Worm (Caenorhabditis elegans): ENCODE data around the gene lact-4.
A peak's percentile ranks its signal among the peaks of the same experiment; 100 is the strongest.

Gene lact-4

DNA sequence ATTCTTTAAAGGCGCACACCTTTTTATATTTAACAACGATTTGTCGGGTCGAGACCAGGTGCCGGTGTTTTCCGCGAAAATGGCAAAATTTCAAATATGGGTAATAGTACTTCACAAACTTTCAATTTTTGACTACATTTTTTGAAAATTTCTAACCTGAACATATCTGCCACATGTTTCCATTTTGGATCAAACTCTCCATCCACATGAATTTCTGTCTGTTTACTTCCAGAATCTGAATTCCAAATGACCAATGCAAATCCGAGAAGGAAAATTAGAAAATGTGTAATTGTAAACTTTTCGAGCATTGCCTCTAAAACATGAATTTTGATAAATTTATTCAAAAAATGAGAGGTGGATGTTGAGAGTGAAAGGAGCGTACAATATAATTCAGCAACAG, at the start of gene lact-4:
Gene lact-4 (minus strand): TSS at position 313 of the 400 bp plus-strand sequence.
- TF ChIP-seq elt-2 (tag; optimal IDR thresholded peaks at IDR 0.05) (no peak), nfya-1 (tag; optimal IDR thresholded peaks at IDR 0.05; ENCODE audit: insufficient read depth) (no peak), elt-3 (tag; optimal IDR thresholded peaks at IDR 0.05) (no peak), nhr-67 (tag; optimal IDR thresholded peaks at IDR 0.05) (no peak), lsy-12 (tag; optimal IDR thresholded peaks at IDR 0.05) (no peak), ztf-11 (tag; optimal IDR thresholded peaks at IDR 0.05) (no peak), snpc-4 (tag; optimal IDR thresholded peaks at IDR 0.05) (no peak), jun-1 (tag; optimal IDR thresholded peaks at IDR 0.05) (no peak), nhr-23 (tag; optimal IDR thresholded peaks at IDR 0.05) (no peak), lin-39 (tag; optimal IDR thresholded peaks at IDR 0.05) (no peak), fkh-10 (GFP tag; optimal IDR thresholded peaks at IDR 0.05) (no peak), pha-4 (tag; optimal IDR thresholded peaks at IDR 0.05) (no peak), ceh-9 (tag; optimal IDR thresholded peaks at IDR 0.05) (no peak), fkh-2 (tag; optimal IDR thresholded peaks at IDR 0.05) (no peak), ztf-4 (tag; optimal IDR thresholded peaks at IDR 0.05) (no peak), nhr-43 (tag; optimal IDR thresholded peaks at IDR 0.05; ENCODE audit: poor library complexity, severe bottlenecking) (no peak), nhr-76 (tag; optimal IDR thresholded peaks at IDR 0.05) (no peak), nhr-28 (tag; optimal IDR thresholded peaks at IDR 0.05) (no peak), unc-62 (GFP tag; optimal IDR thresholded peaks at IDR 0.05) (no peak)

ce11 chrII:8529176-8529698, 49.0 kb upstream of the lact-4 start:
- TF ChIP-seq nhr-25 (tag; optimal IDR thresholded peaks at IDR 0.05) (peak; percentile 50), fkh-2 (tag; optimal IDR thresholded peaks at IDR 0.05) (no peak), nhr-23 (tag; optimal IDR thresholded peaks at IDR 0.05) (peak; percentile 11)

DNA sequence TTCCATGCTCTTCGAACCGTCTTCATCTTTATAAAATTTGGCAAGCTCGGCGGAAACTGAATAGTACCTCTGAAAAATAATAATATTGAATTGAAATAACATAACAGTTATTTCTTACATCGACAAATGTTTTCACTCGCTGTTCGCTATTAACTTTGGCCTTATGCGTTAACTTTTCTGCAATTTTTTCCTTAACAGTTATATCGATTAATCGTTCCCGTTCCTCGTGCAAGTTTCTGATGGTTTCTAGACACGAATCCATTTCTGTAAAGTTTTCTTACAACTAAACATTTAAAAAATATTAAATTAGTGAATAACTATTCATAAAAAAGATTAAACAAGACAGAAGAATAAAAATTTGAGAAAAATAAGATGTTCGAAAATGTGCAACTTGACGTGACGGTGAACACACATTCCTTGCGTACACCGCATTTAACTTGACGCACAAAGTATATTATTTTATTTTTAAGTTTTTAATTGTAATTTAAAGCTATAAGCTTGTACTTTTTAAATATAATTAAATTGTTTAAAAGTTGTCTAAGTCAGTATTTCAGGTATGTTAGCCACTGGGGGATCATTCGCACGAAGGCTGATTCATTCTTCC, 45.0 kb upstream of the lact-4 start, which contains the start of the genes prp-9 and mrps-18B:
Gene prp-9 (minus strand): TSS at position 264 of the 604 bp plus-strand sequence.
Gene mrps-18B (plus strand): TSS at position 549 of the 604 bp plus-strand sequence.
- TF ChIP-seq elt-3 (tag; optimal IDR thresholded peaks at IDR 0.05) (no peak), hmg-11 (tag; optimal IDR thresholded peaks at IDR 0.05) (peak; percentile 1), snpc-4 (tag; optimal IDR thresholded peaks at IDR 0.05) (peak; percentile 71), lin-15B (tag; optimal IDR thresholded peaks at IDR 0.05) (peak; percentile 33), nhr-23 (tag; optimal IDR thresholded peaks at IDR 0.05) (peak; percentile 67), lsy-12 (tag; optimal IDR thresholded peaks at IDR 0.05) (no peak), elt-2 (tag; optimal IDR thresholded peaks at IDR 0.05) (peak; percentile 13), pha-4 (tag; optimal IDR thresholded peaks at IDR 0.05) (peak; percentile 71)

DNA sequence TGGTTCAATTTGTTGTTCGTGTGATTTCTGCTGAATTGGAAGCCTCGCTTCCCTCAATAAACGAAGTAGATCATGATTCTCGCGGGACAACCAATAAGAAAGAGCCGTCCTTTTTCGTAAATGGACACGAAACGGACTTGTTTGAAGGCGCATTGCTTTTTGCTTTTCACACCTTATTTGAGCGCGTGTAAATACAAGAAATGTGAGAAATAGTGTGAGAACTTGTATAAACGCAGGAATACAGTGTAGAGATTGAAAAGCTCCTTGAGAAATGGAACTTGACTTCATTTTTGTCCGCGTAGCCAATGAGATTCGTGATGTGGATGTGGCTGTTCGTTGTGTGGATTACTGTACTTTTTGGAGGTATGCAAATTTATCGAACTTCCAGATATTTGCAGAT, 40.3 kb upstream of the lact-4 start, which contains the start of gene cht-2:
Gene cht-2 (plus strand): TSS at position 301 of the 400 bp plus-strand sequence.
- TF ChIP-seq nhr-11 (tag; optimal IDR thresholded peaks at IDR 0.05), result no peak
- TF ChIP-seq nhr-25 (tag; optimal IDR thresholded peaks at IDR 0.05), result no peak
- TF ChIP-seq egl-5 (tag; optimal IDR thresholded peaks at IDR 0.05), result no peak
- TF ChIP-seq mml-1 (tag; optimal IDR thresholded peaks at IDR 0.05), result no peak
- TF ChIP-seq pha-4 (tag; optimal IDR thresholded peaks at IDR 0.05), result no peak
- TF ChIP-seq nhr-43 (tag; optimal IDR thresholded peaks at IDR 0.05; ENCODE audit: poor library complexity, severe bottlenecking), result no peak
- TF ChIP-seq pqm-1 (tag; optimal IDR thresholded peaks at IDR 0.05), result no peak
- no peak for TF ChIP-seq ceh-9 (tag; optimal IDR thresholded peaks at IDR 0.05)
- no peak for TF ChIP-seq snpc-4 (tag; optimal IDR thresholded peaks at IDR 0.05)
- no peak for TF ChIP-seq nhr-77 (tag; optimal IDR thresholded peaks at IDR 0.05)
- no peak for TF ChIP-seq hmg-11 (tag; optimal IDR thresholded peaks at IDR 0.05)
- no peak for TF ChIP-seq nhr-67 (tag; optimal IDR thresholded peaks at IDR 0.05)
- no peak for TF ChIP-seq nhr-28 (tag; optimal IDR thresholded peaks at IDR 0.05)
- no peak for TF ChIP-seq elt-3 (tag; optimal IDR thresholded peaks at IDR 0.05)
- TF ChIP-seq mdl-1 (tag; optimal IDR thresholded peaks at IDR 0.05), result no peak
- TF ChIP-seq fkh-10 (GFP tag; optimal IDR thresholded peaks at IDR 0.05), result no peak

DNA sequence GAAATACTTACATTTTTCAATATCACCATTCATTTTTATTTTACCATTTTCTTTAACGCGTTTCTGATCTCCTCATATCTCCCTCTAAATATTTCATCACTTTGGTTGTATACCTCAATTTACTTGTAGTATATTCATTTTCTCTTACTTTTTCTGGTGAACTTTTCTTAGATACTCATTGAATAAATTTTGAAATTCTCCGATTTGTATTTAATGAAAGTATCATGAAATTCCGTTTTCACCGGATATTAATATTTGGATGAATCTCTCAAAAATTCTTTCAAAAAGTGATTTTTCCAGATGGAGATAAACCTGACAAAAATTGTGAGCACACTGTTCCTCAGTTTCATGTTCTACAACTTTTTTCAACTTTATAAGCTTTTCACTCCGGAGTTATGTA, 37.9 kb upstream of the lact-4 start, which contains the start of gene T13H5.8:
Gene T13H5.8 (plus strand): TSS at position 301 of the 400 bp plus-strand sequence.
- no peak for TF ChIP-seq tbx-2 (tag; optimal IDR thresholded peaks at IDR 0.05)
- no peak for TF ChIP-seq ama-1 (optimal IDR thresholded peaks at IDR 0.05)
- TF ChIP-seq hmg-11 (tag; optimal IDR thresholded peaks at IDR 0.05), result no peak
